Fruit fly (Drosophila melanogaster): ENCODE results near the gene superdeath.

superdeath gene

DNA sequence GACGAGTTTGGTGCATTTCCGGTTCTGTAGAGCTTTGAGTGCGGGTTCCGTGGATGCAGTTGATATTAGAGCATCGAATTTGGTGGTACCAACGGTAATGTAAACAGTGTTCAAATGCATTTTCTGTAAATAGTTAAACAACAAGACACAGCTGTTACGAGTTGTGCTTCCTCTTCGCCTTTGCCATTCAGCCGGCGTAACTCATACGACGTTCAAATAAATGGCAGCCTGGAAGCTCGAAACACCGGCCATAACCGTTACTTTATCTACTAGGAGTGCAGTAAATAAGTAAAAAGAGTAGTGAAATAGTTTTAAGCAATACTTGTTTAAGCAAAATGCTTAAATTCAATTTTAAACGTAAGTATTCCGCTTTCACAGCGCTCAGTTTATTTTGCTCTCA is at the start of gene superdeath, which contains the start of gene Alg13:
Gene superdeath, plus strand, starts transcription at position 256 of the 400 bp plus-strand sequence.
Gene Alg13, minus strand, starts transcription at position 167 of the 400 bp plus-strand sequence.
- TF ChIP-seq Dll (optimal IDR thresholded peaks at IDR 0.05) (no peak), usp (GFP tag; optimal IDR thresholded peaks at IDR 0.05) (no peak), CG8478 (optimal IDR thresholded peaks at IDR 0.05) (no peak)

DNA sequence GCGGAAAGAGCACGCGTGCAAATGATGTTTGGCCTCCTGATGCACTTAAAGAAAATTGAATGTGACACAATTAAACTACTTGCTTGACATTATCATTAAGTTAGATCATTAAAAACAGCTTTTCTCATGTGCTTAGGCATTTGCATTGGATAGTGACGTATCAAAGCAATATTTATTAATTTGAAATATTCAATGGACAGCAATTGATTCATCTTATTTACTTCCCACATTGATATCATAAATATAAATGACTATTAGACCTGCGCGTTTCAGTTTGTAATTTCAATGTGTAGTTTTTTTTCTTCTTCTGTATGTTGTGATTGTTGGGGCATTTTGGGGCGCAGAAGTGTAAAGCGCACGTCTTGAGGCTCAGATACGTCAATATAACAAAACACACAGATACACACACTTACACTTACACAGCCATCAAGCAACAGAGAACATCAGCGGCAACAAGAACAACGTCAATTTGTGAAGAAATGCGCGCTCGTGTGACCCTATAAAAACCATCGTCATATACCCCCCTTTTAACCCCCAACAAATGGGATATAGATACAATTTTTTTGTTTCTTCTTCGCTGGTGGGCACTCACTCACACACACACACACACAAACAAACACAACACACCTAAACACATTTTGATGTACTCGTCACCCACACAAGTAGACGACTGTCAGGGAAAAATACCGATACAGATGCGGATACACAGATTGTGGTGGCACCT is 49.4 kb upstream of the superdeath start:
- TF ChIP-seq EcR (GFP tag; optimal IDR thresholded peaks at IDR 0.05) (no peak), usp (GFP tag; optimal IDR thresholded peaks at IDR 0.05) (no peak), Dll (optimal IDR thresholded peaks at IDR 0.05) (no peak), psq (optimal IDR thresholded peaks at IDR 0.05) (no peak)

DNA sequence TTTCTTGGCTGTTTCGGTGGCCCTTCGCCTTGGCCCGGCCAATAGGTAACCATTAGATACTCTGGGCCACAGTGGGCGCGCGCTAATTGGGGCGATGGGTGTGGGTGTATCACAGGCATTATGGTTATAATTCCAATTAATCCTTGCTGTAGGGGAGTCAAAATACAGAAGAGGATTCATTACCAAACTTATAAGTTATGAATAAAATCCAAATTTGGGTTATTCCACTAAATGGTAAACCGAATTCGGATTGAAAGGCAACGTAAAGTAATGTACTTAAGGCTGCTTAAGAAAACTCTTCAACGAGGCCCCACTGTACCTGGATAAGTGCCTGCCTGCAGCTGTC is 48.8 kb upstream of the superdeath start:
- TF ChIP-seq pan (optimal IDR thresholded peaks at IDR 0.05) (no peak), usp (GFP tag; optimal IDR thresholded peaks at IDR 0.05) (no peak), psq (optimal IDR thresholded peaks at IDR 0.05) (no peak), EcR (GFP tag; optimal IDR thresholded peaks at IDR 0.05) (no peak)

DNA sequence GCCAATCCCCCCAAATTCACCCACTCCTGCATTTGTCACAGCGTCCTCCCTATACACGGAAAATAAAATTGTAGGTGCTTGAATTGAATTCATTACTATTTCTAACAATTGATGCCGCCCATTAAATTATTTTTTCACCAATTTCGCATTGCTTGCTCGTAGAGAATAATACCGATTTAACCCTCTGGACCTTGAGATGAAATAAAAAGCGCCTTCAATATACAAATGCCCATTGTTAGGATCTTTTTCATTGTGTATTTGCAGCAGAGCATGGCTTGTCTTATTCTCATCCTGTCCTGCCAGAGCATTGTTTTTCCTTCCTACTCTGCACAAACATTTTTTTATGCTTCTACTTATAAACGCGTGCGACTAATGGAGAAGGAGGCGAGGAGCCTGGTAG is 46.9 kb upstream of the superdeath start:
- TF ChIP-seq usp (GFP tag; optimal IDR thresholded peaks at IDR 0.05) = no peak
- TF ChIP-seq pan (optimal IDR thresholded peaks at IDR 0.05) = no peak
- TF ChIP-seq EcR (GFP tag; optimal IDR thresholded peaks at IDR 0.05) = no peak
- no peak for TF ChIP-seq Dll (optimal IDR thresholded peaks at IDR 0.05)
- no peak for TF ChIP-seq psq (optimal IDR thresholded peaks at IDR 0.05)
- TF ChIP-seq CG8478 (optimal IDR thresholded peaks at IDR 0.05) = no peak

DNA sequence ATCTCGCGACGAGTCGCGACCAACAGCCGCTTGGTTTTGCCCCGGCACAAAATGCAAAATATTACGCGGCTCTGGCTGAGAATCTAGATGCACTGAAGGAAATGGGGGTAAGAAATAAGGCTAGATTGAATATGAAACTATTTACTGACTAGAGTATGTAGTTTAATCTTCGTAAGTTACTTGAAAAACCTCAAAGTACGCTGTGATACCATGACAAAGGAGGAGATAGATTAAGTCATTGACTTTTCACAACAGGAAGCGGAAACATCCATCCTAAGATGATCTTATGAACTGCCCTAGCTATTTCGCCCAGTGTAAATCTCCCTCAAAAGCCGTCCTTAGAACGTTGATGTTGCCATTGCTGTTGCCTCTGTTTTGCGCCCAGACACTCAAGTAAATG is 44.3 kb upstream of the superdeath start:
- no peak for TF ChIP-seq EcR (GFP tag; optimal IDR thresholded peaks at IDR 0.05)
- TF ChIP-seq usp (GFP tag; optimal IDR thresholded peaks at IDR 0.05) = no peak
- TF ChIP-seq CG8478 (optimal IDR thresholded peaks at IDR 0.05) = no peak
- TF ChIP-seq psq (optimal IDR thresholded peaks at IDR 0.05) = no peak

DNA sequence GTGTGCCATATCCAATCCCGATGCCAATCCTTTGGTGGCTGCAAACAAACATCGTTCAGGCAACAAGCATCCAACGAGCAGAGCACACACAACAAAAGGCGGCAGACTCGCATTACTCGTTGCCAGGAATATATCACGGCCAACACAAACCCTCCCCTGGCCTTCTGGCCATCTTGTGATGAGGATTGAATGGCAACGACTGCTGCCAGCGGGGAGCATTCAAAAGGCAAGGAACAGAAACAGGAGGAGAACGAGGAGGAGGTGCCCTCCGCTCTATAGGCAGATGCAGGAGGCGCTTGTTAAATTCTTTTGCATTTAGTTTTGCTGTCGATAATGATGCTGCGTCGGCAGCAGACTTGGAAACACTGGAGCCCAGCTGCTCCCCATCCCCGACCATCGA is 42.9 kb upstream of the superdeath start:
- no peak for TF ChIP-seq psq (optimal IDR thresholded peaks at IDR 0.05)
- TF ChIP-seq EcR (GFP tag; optimal IDR thresholded peaks at IDR 0.05) = no peak
- TF ChIP-seq Dll (optimal IDR thresholded peaks at IDR 0.05) = peak; percentile 77
- TF ChIP-seq CG8478 (optimal IDR thresholded peaks at IDR 0.05) = no peak
- TF ChIP-seq usp (GFP tag; optimal IDR thresholded peaks at IDR 0.05) = no peak

DNA sequence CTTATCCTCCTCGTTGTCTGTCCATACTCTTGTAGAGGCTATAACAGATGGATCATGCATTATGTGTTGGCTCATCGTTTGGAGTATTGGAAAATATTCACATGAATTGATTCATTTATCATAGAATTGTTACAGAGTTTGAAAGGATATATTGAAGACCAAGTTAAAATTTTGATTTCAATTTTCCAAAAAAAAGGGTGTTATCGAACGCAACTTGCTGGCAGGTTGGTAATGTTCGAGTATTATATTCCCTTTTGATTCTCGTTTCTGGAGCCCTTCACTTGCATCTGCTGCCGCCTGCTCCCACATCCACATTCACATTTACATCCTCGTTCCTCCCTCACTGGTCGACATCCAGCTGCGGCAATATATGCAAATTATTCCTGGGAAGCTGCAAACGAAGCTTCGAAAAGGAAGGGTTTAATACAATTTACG is 42.4 kb upstream of the superdeath start:
- no peak for TF ChIP-seq pan (optimal IDR thresholded peaks at IDR 0.05)
- no peak for TF ChIP-seq Dll (optimal IDR thresholded peaks at IDR 0.05)
- no peak for TF ChIP-seq EcR (GFP tag; optimal IDR thresholded peaks at IDR 0.05)
- TF ChIP-seq psq (optimal IDR thresholded peaks at IDR 0.05) = no peak
- no peak for TF ChIP-seq usp (GFP tag; optimal IDR thresholded peaks at IDR 0.05)
- no peak for TF ChIP-seq CG8478 (optimal IDR thresholded peaks at IDR 0.05)

DNA sequence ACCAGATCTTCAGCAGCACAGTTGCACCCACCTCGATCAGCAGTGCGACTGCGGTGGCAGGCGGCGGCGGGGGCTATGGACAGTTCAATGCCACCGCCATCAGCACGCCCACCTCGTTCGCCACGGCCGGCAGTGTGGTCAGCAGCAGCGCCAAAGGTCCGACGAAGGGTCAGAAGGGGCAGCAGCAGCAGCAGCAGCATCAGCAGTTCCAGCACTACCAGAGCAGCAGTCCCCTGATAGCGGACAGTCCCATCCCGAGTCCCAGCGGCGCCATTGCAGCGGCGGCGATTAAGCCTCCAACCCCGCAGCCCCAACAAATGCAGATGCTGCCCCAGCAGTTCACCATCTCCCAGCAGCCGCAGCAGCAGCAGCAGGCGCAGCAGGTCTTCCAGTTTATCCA is 40.4 kb upstream of the superdeath start:
- no peak for TF ChIP-seq pan (optimal IDR thresholded peaks at IDR 0.05)
- no peak for TF ChIP-seq CG8478 (optimal IDR thresholded peaks at IDR 0.05)
- TF ChIP-seq EcR (GFP tag; optimal IDR thresholded peaks at IDR 0.05) = no peak
- no peak for TF ChIP-seq psq (optimal IDR thresholded peaks at IDR 0.05)
- no peak for TF ChIP-seq Dll (optimal IDR thresholded peaks at IDR 0.05)
- TF ChIP-seq usp (GFP tag; optimal IDR thresholded peaks at IDR 0.05) = no peak

DNA sequence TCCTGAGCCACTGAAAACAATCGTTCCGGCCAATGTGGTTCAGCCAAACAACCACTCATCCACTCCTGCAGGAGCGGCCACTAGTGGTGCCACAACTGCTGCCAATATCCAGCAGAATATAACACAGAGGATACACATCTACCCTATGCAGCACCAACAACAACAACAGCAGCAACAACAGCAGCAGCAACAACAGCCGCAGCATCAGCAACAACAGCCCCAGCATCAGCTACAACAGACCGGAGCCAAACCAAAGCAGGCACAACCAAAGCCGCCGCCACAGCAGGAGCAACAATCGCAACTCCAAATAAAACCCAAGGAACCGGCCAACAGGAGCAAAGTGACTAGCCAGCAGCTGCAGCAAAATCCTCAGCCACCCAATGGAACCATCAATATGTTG is 35.2 kb upstream of the superdeath start:
- TF ChIP-seq EcR (GFP tag; optimal IDR thresholded peaks at IDR 0.05) (no peak), CG8478 (optimal IDR thresholded peaks at IDR 0.05) (no peak), pan (optimal IDR thresholded peaks at IDR 0.05) (no peak)

DNA sequence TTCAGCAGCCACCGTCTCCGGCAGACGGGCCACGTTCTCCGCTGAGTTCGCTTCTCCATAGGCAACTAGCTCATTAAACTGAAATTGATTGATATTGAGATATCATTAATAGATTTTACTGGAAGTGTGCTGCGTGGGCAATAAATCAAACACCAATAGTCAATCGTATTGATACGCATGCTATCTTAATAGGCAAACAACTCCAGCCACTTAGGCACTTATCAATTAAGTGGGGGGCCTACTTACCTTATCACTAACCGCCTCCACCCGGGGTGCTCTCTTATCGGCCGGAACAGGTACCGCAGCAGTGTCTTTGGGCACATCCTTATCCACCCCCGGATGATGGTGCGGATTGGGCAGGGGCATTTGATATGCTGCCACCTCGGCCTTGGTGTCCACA is 26.7 kb upstream of the superdeath start:
- no peak for TF ChIP-seq psq (optimal IDR thresholded peaks at IDR 0.05)
- TF ChIP-seq Dll (optimal IDR thresholded peaks at IDR 0.05) = no peak
- TF ChIP-seq CG8478 (optimal IDR thresholded peaks at IDR 0.05) = no peak
- no peak for TF ChIP-seq usp (GFP tag; optimal IDR thresholded peaks at IDR 0.05)
- TF ChIP-seq pan (optimal IDR thresholded peaks at IDR 0.05) = no peak
- TF ChIP-seq EcR (GFP tag; optimal IDR thresholded peaks at IDR 0.05) = no peak

DNA sequence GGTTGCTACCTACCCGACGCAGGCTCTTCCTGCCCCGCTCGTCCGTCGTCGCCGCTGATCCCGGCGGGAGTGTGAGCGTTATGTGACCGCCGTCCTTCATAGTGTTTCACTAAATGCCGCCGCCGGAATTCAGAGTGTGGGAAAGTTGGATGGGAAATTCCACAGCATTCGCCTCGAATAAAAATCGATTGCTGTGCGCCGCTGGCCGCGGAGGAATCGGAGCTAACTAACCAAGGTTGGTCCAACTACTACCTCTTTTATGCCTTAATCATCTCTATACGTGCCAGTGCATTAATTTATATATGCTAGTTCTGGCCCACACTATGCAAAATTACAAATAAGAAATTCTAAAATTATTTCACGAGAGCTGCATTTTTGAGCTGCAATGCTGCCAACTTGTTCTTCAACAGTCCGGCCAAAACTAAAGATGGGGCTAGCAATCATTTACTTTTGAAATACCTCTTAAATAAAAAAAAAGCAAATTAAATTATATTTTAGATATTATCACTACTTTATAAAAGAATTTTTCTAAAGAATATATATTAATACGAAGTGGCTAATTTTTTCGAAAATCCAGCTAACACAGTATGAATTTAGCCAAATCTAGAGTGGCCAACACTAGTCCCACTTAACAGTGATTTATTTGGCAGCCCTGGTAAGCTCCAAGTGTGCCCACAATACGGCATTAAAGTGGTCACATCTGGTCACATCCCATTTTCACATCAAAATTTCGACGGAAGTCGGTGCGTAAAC is 25.9 kb upstream of the superdeath start, which contains the start of the genes alpha-Man-Ib and Pdhb:
Gene alpha-Man-Ib, minus strand, starts transcription at position 425 of the 753 bp plus-strand sequence.
Gene Pdhb, plus strand, starts transcription at position 674 of the 753 bp plus-strand sequence.
- no peak for TF ChIP-seq psq (optimal IDR thresholded peaks at IDR 0.05)
- no peak for TF ChIP-seq CG8478 (optimal IDR thresholded peaks at IDR 0.05)
- no peak for TF ChIP-seq Dll (optimal IDR thresholded peaks at IDR 0.05)
- TF ChIP-seq pan (optimal IDR thresholded peaks at IDR 0.05) = no peak
- TF ChIP-seq EcR (GFP tag; optimal IDR thresholded peaks at IDR 0.05) = no peak
- no peak for TF ChIP-seq usp (GFP tag; optimal IDR thresholded peaks at IDR 0.05)

DNA sequence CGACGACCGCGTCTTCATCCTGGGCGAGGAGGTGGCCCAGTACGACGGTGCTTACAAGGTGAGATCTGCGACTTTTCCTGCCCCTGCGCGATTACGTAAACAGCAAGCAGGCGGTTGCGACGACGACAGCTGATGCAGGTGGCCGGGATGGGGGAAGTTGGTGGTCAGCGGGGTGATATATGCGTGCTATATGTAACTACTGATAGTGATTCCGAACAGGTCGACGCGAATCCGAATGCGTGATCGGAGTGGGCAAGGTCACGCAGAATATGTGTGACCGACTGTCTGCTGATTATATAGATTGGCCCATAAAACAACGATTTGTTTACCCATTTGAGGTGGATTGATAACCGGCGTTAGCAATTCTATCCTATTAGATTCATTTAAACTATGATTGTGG is 25.1 kb upstream of the superdeath start:
- no peak for TF ChIP-seq EcR (GFP tag; optimal IDR thresholded peaks at IDR 0.05)
- TF ChIP-seq pan (optimal IDR thresholded peaks at IDR 0.05) = no peak

All from whole organism.